Worm (Caenorhabditis elegans) whole organism, mixed stage, embryonic: ENCODE data around the gene bcat-1.

Source experiments
- M03D4.4 ChIP-seq: sonication (generic microtip); optimal IDR thresholded peaks from 2 replicates; lab custom pipeline; 2017; ENCODE audit warnings: mild to moderate bottlenecking, missing genetic modification characterization, missing compliant biosample characterization
- bed-3 ChIP-seq: fragments of 200-800 bp; sonication (Bioruptor generic); optimal IDR thresholded peaks from 3 replicates; lab custom pipeline; 2018; ENCODE audit warnings: mild to moderate bottlenecking, missing genetic modification characterization, moderate library complexity, missing compliant biosample characterization
- blmp-1 ChIP-seq: fragments of 150-350 bp; optimal IDR thresholded peaks from 2 replicates; lab custom pipeline; 2014; ENCODE audit warnings: missing biosample characterization, missing genetic modification characterization
- ceh-39 ChIP-seq: fragments of 150-350 bp; optimal IDR thresholded peaks from 2 replicates; lab custom pipeline; 2014; ENCODE audit warnings: missing biosample characterization, missing genetic modification characterization
- ceh-43 ChIP-seq: fragments of 200-800 bp; sonication (Bioruptor generic); optimal IDR thresholded peaks from 2 replicates; lab custom pipeline; 2018; ENCODE audit warnings: mild to moderate bottlenecking, missing genetic modification characterization, moderate library complexity, missing compliant biosample characterization
- ceh-83 ChIP-seq: fragments of 200-800 bp; sonication (Bioruptor generic); optimal IDR thresholded peaks from 2 replicates; lab custom pipeline; 2018; ENCODE audit warnings: mild to moderate bottlenecking, missing genetic modification characterization, missing compliant biosample characterization
- ces-1 ChIP-seq: fragments of 150-350 bp; optimal IDR thresholded peaks from 2 replicates; lab custom pipeline; 2014; ENCODE audit warnings: missing biosample characterization, missing genetic modification reagents, missing genetic modification characterization
- cnd-1 ChIP-seq: fragments of 200-800 bp; sonication (Bioruptor generic); optimal IDR thresholded peaks from 2 replicates; lab custom pipeline; 2018; ENCODE audit warnings: mild to moderate bottlenecking, missing genetic modification characterization, missing compliant biosample characterization
- drap-1 ChIP-seq: fragments of 200-800 bp; sonication (Bioruptor generic); optimal IDR thresholded peaks from 3 replicates; lab custom pipeline; 2018; ENCODE audit warnings: mild to moderate bottlenecking, missing genetic modification characterization, missing compliant biosample characterization
- elt-1 ChIP-seq: sonication (generic microtip); optimal IDR thresholded peaks from 2 replicates; lab custom pipeline; 2017; ENCODE audit warnings: missing genetic modification characterization, mild to moderate bottlenecking, missing compliant biosample characterization, antibody characterized with exemption, moderate library complexity, borderline replicate concordance; ENCODE audit not compliant: insufficient read depth
- elt-3 ChIP-seq: fragments of 150-350 bp; optimal IDR thresholded peaks from 2 replicates; lab custom pipeline; 2014; ENCODE audit warnings: missing biosample characterization, missing genetic modification characterization
- flh-1 ChIP-seq: fragments of 200-800 bp; sonication (Bioruptor generic); optimal IDR thresholded peaks from 2 replicates; lab custom pipeline; 2018; ENCODE audit warnings: mild to moderate bottlenecking, missing genetic modification characterization, moderate library complexity, missing compliant biosample characterization
- ham-2 ChIP-seq: fragments of 200-800 bp; sonication (Bioruptor generic); optimal IDR thresholded peaks from 2 replicates; lab custom pipeline; 2018; ENCODE audit warnings: mild to moderate bottlenecking, missing genetic modification characterization, missing compliant biosample characterization
- lin-13 ChIP-seq: fragments of 150-350 bp; optimal IDR thresholded peaks from 2 replicates; lab custom pipeline; 2014; ENCODE audit warnings: missing biosample characterization, missing genetic modification characterization
- lin-32 ChIP-seq: fragments of 200-800 bp; sonication (Bioruptor generic); optimal IDR thresholded peaks from 2 replicates; lab custom pipeline; 2018; ENCODE audit warnings: mild to moderate bottlenecking, missing genetic modification characterization, missing compliant biosample characterization
- lsy-2 ChIP-seq: fragments of 150-350 bp; optimal IDR thresholded peaks from 2 replicates; lab custom pipeline; 2014; ENCODE audit warnings: missing biosample characterization, missing genetic modification characterization
- mab-5 ChIP-seq: fragments of 150-350 bp; optimal IDR thresholded peaks from 2 replicates; lab custom pipeline; 2014; ENCODE audit warnings: missing biosample characterization, missing genetic modification characterization
- mep-1 ChIP-seq: fragments of 150-350 bp; optimal IDR thresholded peaks from 2 replicates; lab custom pipeline; 2017; ENCODE audit warnings: missing biosample characterization, missing genetic modification reagents, missing genetic modification characterization, inconsistent platforms
- mls-2 ChIP-seq: sonication (generic microtip); optimal IDR thresholded peaks from 2 replicates; lab custom pipeline; 2016; ENCODE audit warnings: mild to moderate bottlenecking, missing genetic modification characterization, moderate library complexity, missing compliant biosample characterization
- nhr-12 ChIP-seq: fragments of 150-350 bp; optimal IDR thresholded peaks from 2 replicates; lab custom pipeline; 2014; ENCODE audit warnings: missing biosample characterization, missing genetic modification characterization
- nhr-2 ChIP-seq: fragments of 150-350 bp; optimal IDR thresholded peaks from 2 replicates; lab custom pipeline; 2014; ENCODE audit warnings: missing biosample characterization, missing genetic modification characterization
- nhr-237 ChIP-seq: fragments of 150-350 bp; optimal IDR thresholded peaks from 2 replicates; lab custom pipeline; 2014; ENCODE audit warnings: missing biosample characterization, missing genetic modification characterization
- nhr-28 ChIP-seq: fragments of 150-350 bp; optimal IDR thresholded peaks from 2 replicates; lab custom pipeline; 2014; ENCODE audit warnings: missing biosample characterization, missing genetic modification characterization
- nhr-76 ChIP-seq: sonication (generic microtip); optimal IDR thresholded peaks from 2 replicates; lab custom pipeline; 2017; ENCODE audit warnings: missing biosample characterization, missing genetic modification characterization
- pha-4 ChIP-seq: fragments of 150-350 bp; optimal IDR thresholded peaks from 2 replicates; lab custom pipeline; 2018; ENCODE audit warnings: missing biosample characterization, missing genetic modification reagents, missing genetic modification characterization
- sem-2 ChIP-seq: fragments of 200-800 bp; sonication (Bioruptor generic); optimal IDR thresholded peaks from 2 replicates; lab custom pipeline; 2018; ENCODE audit warnings: mild to moderate bottlenecking, missing genetic modification characterization, missing compliant biosample characterization
- snpc-4 ChIP-seq: fragments of 150-350 bp; optimal IDR thresholded peaks from 2 replicates; lab custom pipeline; 2014; ENCODE audit warnings: missing biosample characterization, missing genetic modification characterization
- sptf-1 ChIP-seq: sonication (generic microtip); optimal IDR thresholded peaks from 2 replicates; lab custom pipeline; 2017; ENCODE audit warnings: mild to moderate bottlenecking, missing genetic modification characterization, moderate library complexity, missing compliant biosample characterization
- tbx-8 ChIP-seq: fragments of 200-800 bp; sonication (Bioruptor generic); optimal IDR thresholded peaks from 2 replicates; lab custom pipeline; 2018; ENCODE audit warnings: mild to moderate bottlenecking, missing genetic modification characterization, moderate library complexity, missing compliant biosample characterization
- unc-39 ChIP-seq: fragments of 150-350 bp; optimal IDR thresholded peaks from 2 replicates; lab custom pipeline; 2014; ENCODE audit warnings: missing biosample characterization, missing genetic modification characterization
- unc-62 ChIP-seq: fragments of 150-350 bp; optimal IDR thresholded peaks from 2 replicates; lab custom pipeline; 2014; ENCODE audit warnings: missing biosample characterization, missing genetic modification reagents, missing genetic modification characterization
- ztf-11 ChIP-seq: fragments of 150-350 bp; optimal IDR thresholded peaks from 2 replicates; lab custom pipeline; 2014; ENCODE audit warnings: missing biosample characterization, missing genetic modification characterization

bcat-1 gene

ce11 chrX:12912435-12912834 lies 35.2 kb downstream of the bcat-1 start:
- TF ChIP-seq lin-32 (GFP tag; lab: Kevin White, UChicago): no peak
- TF ChIP-seq unc-62: peak; percentile 61
- TF ChIP-seq, all 35 proteins: peak for 1

ce11 chrX:12913398-12914071 lies 36.3 kb downstream of the bcat-1 start:
- TF ChIP-seq nhr-12 (tag; lab: Kevin White, UChicago) (no peak), nhr-76 (tag; lab: Kevin White, UChicago) (no peak), cnd-1 (tag; lab: Kevin White, UChicago) (no peak), ztf-11 (tag; lab: Kevin White, UChicago) (no peak), sptf-1 (tag; lab: Kevin White, UChicago) (no peak), unc-39 (tag; lab: Kevin White, UChicago) (no peak), blmp-1 (tag; lab: Kevin White, UChicago) (no peak), lin-32 (GFP tag; lab: Kevin White, UChicago) (no peak), lsy-2 (tag; lab: Kevin White, UChicago) (no peak), ham-2 (GFP tag; lab: Kevin White, UChicago) (no peak), sem-2 (GFP tag; lab: Kevin White, UChicago) (no peak), nhr-2 (no peak), tbx-8 (GFP tag; lab: Kevin White, UChicago) (no peak), unc-62 (no peak)

- TF ChIP-seq ceh-43 (GFP tag; lab: Kevin White, UChicago) (no peak), elt-3 (no peak), lsy-2 (tag; lab: Kevin White, UChicago) (no peak), elt-1 (tag; lab: Kevin White, UChicago) (no peak), ces-1 (GFP tag; lab: Kevin White, UChicago) (no peak), ceh-83 (GFP tag; lab: Kevin White, UChicago) (no peak), M03D4.4 (tag; lab: Kevin White, UChicago) (no peak), cnd-1 (tag; lab: Kevin White, UChicago) (no peak), unc-62 (no peak), nhr-237 (no peak), nhr-12 (tag; lab: Kevin White, UChicago) (no peak), lin-32 (GFP tag; lab: Kevin White, UChicago) (no peak), nhr-28 (tag; lab: Kevin White, UChicago) (no peak), mab-5 (no peak), unc-39 (tag; lab: Kevin White, UChicago) (no peak), mls-2 (no peak), drap-1 (GFP tag; lab: Kevin White, UChicago) (no peak), lin-13 (no peak)
Measured at ce11 chrX:12914209-12914608, 36.9 kb downstream of the bcat-1 start.

ce11 chrX:12915058-12915457 lies 37.8 kb downstream of the bcat-1 start:
- TF ChIP-seq unc-39 (tag; lab: Kevin White, UChicago): no peak
- no peak for TF ChIP-seq ceh-43 (GFP tag; lab: Kevin White, UChicago)
- TF ChIP-seq nhr-76 (tag; lab: Kevin White, UChicago): no peak
- no peak for TF ChIP-seq ceh-83 (GFP tag; lab: Kevin White, UChicago)
- no peak for TF ChIP-seq M03D4.4 (tag; lab: Kevin White, UChicago)
- TF ChIP-seq snpc-4 (tag; lab: Kevin White, UChicago): no peak
- no peak for TF ChIP-seq pha-4
- no peak for TF ChIP-seq bed-3 (GFP tag; lab: Kevin White, UChicago)
- no peak for TF ChIP-seq mep-1
- no peak for TF ChIP-seq nhr-2
- TF ChIP-seq nhr-28 (tag; lab: Kevin White, UChicago): no peak
- TF ChIP-seq ceh-39: no peak
- TF ChIP-seq drap-1 (GFP tag; lab: Kevin White, UChicago): no peak
- no peak for TF ChIP-seq ham-2 (GFP tag; lab: Kevin White, UChicago)
- TF ChIP-seq flh-1 (GFP tag; lab: Kevin White, UChicago): no peak
- TF ChIP-seq elt-1 (tag; lab: Kevin White, UChicago): no peak
- TF ChIP-seq ztf-11 (tag; lab: Kevin White, UChicago): no peak
- no peak for TF ChIP-seq nhr-237
- TF ChIP-seq elt-3: no peak
